Worm (Caenorhabditis elegans): ENCODE results near the gene C34F11.2.
A peak's percentile ranks its signal among the peaks of the same experiment; 100 is the strongest.

Gene C34F11.2

ce11 chrII:5182451-5182850 is 29.6 kb upstream of the C34F11.2 start (continued):
- TF ChIP-seq ceh-100 (GFP tag; IDR thresholded peaks at IDR 0.05) = no peak
- TF ChIP-seq tbp1 (GFP tag; optimal IDR thresholded peaks at IDR 0.05) = peak; percentile 46
- TF ChIP-seq snpc-1.1 (tag; optimal IDR thresholded peaks at IDR 0.05; ENCODE audit: insufficient read depth) = no peak
- TF ChIP-seq cebp-1 (GFP tag; IDR thresholded peaks at IDR 0.05) = no peak
- peak; percentile 81 for TF ChIP-seq cebp-1 (tag; optimal IDR thresholded peaks at IDR 0.05)
- no peak for TF ChIP-seq lir-1 (GFP tag; conservative IDR thresholded peaks at IDR 0.05)

- TF ChIP-seq egl-18 (GFP tag; IDR thresholded peaks at IDR 0.05) = no peak
- no peak for TF ChIP-seq pha-4 (tag; optimal IDR thresholded peaks at IDR 0.05)
- TF ChIP-seq rpc-1 (optimal IDR thresholded peaks at IDR 0.05) = no peak
- TF ChIP-seq rpc-1 (tag; optimal IDR thresholded peaks at IDR 0.05) = no peak
- no peak for TF ChIP-seq lsl-1 (GFP tag; optimal IDR thresholded peaks at IDR 0.05)
- TF ChIP-seq K12H6.12 (tag; optimal IDR thresholded peaks at IDR 0.05) = no peak
- no peak for TF ChIP-seq egl-44 (GFP tag; IDR thresholded peaks at IDR 0.05)
- TF ChIP-seq lin-35 (GFP tag; optimal IDR thresholded peaks at IDR 0.05) = no peak
- no peak for TF ChIP-seq gei-17 (GFP tag; optimal IDR thresholded peaks at IDR 0.05)
- TF ChIP-seq attf-3 (GFP tag; conservative IDR thresholded peaks at IDR 0.05) = no peak
- no peak for TF ChIP-seq pbrm-1 (GFP tag; IDR thresholded peaks at IDR 0.05)
- no peak for TF ChIP-seq ama-1 (optimal IDR thresholded peaks at IDR 0.05)
- TF ChIP-seq ama-1 (GFP tag; optimal IDR thresholded peaks at IDR 0.05) = no peak
- no peak for TF ChIP-seq dpff-1 (tag; optimal IDR thresholded peaks at IDR 0.05)
- TF ChIP-seq F49E8.2 (tag; optimal IDR thresholded peaks at IDR 0.05; ENCODE audit: insufficient read depth) = no peak
- no peak for TF ChIP-seq egrh-3 (GFP tag; IDR thresholded peaks at IDR 0.05)
- no peak for TF ChIP-seq nfya-1 (tag; optimal IDR thresholded peaks at IDR 0.05; ENCODE audit: borderline replicate concordance, insufficient read depth)
- no peak for TF ChIP-seq ceh-79 (tag; optimal IDR thresholded peaks at IDR 0.05)
- TF ChIP-seq nfya-2 (GFP tag; IDR thresholded peaks at IDR 0.05) = no peak
- TF ChIP-seq efl-1 (GFP tag; optimal IDR thresholded peaks at IDR 0.05) = no peak
- TF ChIP-seq xnd-1 (tag; optimal IDR thresholded peaks at IDR 0.05) = no peak
- no peak for TF ChIP-seq F33H1.4 (GFP tag; IDR thresholded peaks at IDR 0.05)
Observed at ce11 chrII:5183207-5183606, 28.9 kb upstream of the C34F11.2 start.

DNA sequence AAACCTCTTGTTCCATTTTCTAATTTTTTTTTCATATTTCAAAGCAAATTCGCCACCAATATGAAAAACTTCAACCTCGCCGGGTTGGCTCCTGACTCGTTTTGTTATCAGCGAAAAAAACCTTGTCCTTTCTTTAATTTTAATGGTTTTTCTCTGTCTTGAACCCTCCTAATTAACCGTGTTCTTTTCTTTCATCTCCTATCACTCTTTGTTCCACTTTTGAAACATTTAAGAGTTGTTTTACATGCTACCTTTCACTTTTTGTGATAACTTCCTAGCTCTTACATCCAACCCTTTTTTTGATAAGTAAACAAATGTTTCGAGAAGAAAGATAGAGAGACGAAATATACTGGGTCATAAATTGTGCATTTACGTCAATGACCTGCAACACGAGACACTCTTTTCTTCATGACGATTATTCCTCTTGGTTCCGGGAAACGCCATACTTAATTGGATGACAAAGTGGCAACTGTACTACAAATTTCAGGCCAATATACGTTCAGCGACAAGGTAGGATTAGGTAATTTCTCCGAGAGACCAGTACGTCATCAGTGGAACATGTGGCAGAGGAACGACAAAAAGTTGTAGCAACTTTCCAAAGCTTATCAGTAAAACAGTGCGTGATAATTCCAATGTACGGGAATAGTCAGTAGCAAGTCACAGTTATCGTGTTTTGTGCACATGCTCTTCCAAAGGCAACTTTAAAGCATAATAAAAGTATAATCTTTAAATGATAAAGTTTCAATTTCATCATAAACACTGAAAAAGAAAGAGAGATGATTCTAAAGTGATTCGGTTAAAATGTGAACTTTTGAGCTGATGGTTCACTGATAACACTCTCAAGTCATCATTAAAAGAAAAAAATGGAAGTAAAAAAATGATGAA is 27.2 kb upstream of the C34F11.2 start:
- no peak for TF ChIP-seq lin-40 (tag; optimal IDR thresholded peaks at IDR 0.05)
- no peak for TF ChIP-seq nfya-1 (tag; optimal IDR thresholded peaks at IDR 0.05; ENCODE audit: borderline replicate concordance, insufficient read depth)
- TF ChIP-seq F52B5.7 (tag; optimal IDR thresholded peaks at IDR 0.05) = no peak
- TF ChIP-seq unc-130 (GFP tag; optimal IDR thresholded peaks at IDR 0.05) = no peak
- no peak for TF ChIP-seq sdz-38 (tag; optimal IDR thresholded peaks at IDR 0.05)
- no peak for TF ChIP-seq attf-3 (GFP tag; conservative IDR thresholded peaks at IDR 0.05)
- no peak for TF ChIP-seq F57A8.1 (GFP tag; optimal IDR thresholded peaks at IDR 0.05)
- TF ChIP-seq Y53G8AR.9 (GFP tag; conservative IDR thresholded peaks at IDR 0.05) = no peak
- TF ChIP-seq xnd-1 (tag; optimal IDR thresholded peaks at IDR 0.05) = no peak
- TF ChIP-seq ztf-25 (GFP tag; IDR thresholded peaks at IDR 0.05) = no peak
- no peak for TF ChIP-seq snpc-1.3 (tag; optimal IDR thresholded peaks at IDR 0.05; ENCODE audit: insufficient read depth)
- TF ChIP-seq nhr-80 (tag; optimal IDR thresholded peaks at IDR 0.05) = peak; percentile 71
- no peak for TF ChIP-seq F37B4.10 (GFP tag; IDR thresholded peaks at IDR 0.05)
- TF ChIP-seq akir-1 (GFP tag; optimal IDR thresholded peaks at IDR 0.05) = no peak
- no peak for TF ChIP-seq ztf-3 (GFP tag; optimal IDR thresholded peaks at IDR 0.05)
- TF ChIP-seq Y95B8A.8 (GFP tag; IDR thresholded peaks at IDR 0.05) = no peak
- TF ChIP-seq cebp-1 (GFP tag; IDR thresholded peaks at IDR 0.05) = 0 out of 2 replicates have a peak, but pooled peaks have one; percentile 51
- peak; percentile 30 for TF ChIP-seq cebp-1 (tag; optimal IDR thresholded peaks at IDR 0.05)
- TF ChIP-seq rpc-1 (optimal IDR thresholded peaks at IDR 0.05) = no peak
- no peak for TF ChIP-seq rpc-1 (tag; optimal IDR thresholded peaks at IDR 0.05)
- TF ChIP-seq aptf-2 (GFP tag; conservative IDR thresholded peaks at IDR 0.05) = no peak
- TF ChIP-seq attf-6 (GFP tag; IDR thresholded peaks at IDR 0.05) = no peak
- no peak for TF ChIP-seq ets-4 (GFP tag; optimal IDR thresholded peaks at IDR 0.05)
- no peak for TF ChIP-seq attf-5 (GFP tag; optimal IDR thresholded peaks at IDR 0.05)
